Fruit fly (Drosophila melanogaster): Measurements from ENCODE around the gene CG5112.

The CG5112 gene

DNA sequence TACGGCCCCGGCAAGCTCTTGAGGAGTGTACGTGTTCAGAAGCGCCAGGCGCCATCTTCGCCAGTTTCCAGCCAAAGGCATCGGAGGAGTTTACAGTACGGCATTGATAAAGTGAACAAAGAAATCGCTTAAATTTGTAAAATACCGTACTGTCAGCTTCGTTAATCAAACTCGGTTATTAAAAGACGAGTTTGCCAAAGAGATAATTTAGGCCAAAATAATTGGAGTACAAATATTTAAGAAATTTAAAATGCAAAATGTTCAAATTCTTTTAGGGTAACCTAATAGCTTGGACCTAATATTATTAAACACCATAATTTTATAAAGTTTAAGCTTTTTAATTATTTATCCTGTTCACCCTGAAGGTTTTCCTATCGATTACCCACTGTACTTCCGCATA lies 39.4 kb upstream of the CG5112 start (continued):
- TF ChIP-seq btn (GFP tag; optimal IDR thresholded peaks at IDR 0.05) (no peak), CG31388 (GFP tag; optimal IDR thresholded peaks at IDR 0.05) (no peak), sd (tag; optimal IDR thresholded peaks at IDR 0.05) (no peak), GATAe (GFP tag; conservative IDR thresholded peaks at IDR 0.05) (no peak), CG1792 (GFP tag; optimal IDR thresholded peaks at IDR 0.05) (no peak), Aef1 (GFP tag; IDR thresholded peaks at IDR 0.05) (no peak), CG4282 (GFP tag; optimal IDR thresholded peaks at IDR 0.05) (no peak), YL-1 (GFP tag; optimal IDR thresholded peaks at IDR 0.05) (no peak), CG7928 (GFP tag; optimal IDR thresholded peaks at IDR 0.05) (no peak), pnt (GFP tag; optimal IDR thresholded peaks at IDR 0.05) (no peak), lilli (GFP tag; optimal IDR thresholded peaks at IDR 0.05) (peak; percentile 3), Optix (GFP tag; IDR thresholded peaks at IDR 0.05) (no peak), CG33557 (GFP tag; optimal IDR thresholded peaks at IDR 0.05) (no peak), bbx (GFP tag; IDR thresholded peaks at IDR 0.05; ENCODE audit: partially characterized antibody) (no peak), bcd (GFP tag; optimal IDR thresholded peaks at IDR 0.05) (no peak), CG8290 (GFP tag; optimal IDR thresholded peaks at IDR 0.05) (no peak), CG8290 (tag; optimal IDR thresholded peaks at IDR 0.05) (no peak), CG9876 (GFP tag; optimal IDR thresholded peaks at IDR 0.05) (no peak), CG17568 (GFP tag; optimal IDR thresholded peaks at IDR 0.05) (no peak), hkb (optimal IDR thresholded peaks at IDR 0.05) (no peak), hkb (GFP tag; IDR thresholded peaks at IDR 0.05) (no peak), CG4617 (GFP tag; optimal IDR thresholded peaks at IDR 0.05; ENCODE audit: borderline replicate concordance) (no peak), pzg (GFP tag; optimal IDR thresholded peaks at IDR 0.05) (no peak), prd (optimal IDR thresholded peaks at IDR 0.05) (no peak), prd (GFP tag; IDR thresholded peaks at IDR 0.05) (no peak), Oli (tag; optimal IDR thresholded peaks at IDR 0.05) (peak; percentile 17), CG4820 (GFP tag; optimal IDR thresholded peaks at IDR 0.05) (no peak), Asciz (GFP tag; optimal IDR thresholded peaks at IDR 0.05) (no peak), CG4360 (GFP tag; IDR thresholded peaks at IDR 0.05) (no peak), CG10462 (GFP tag; optimal IDR thresholded peaks at IDR 0.05) (no peak), dati (GFP tag; IDR thresholded peaks at IDR 0.05) (no peak), ATbp (GFP tag; optimal IDR thresholded peaks at IDR 0.05) (no peak), pan (optimal IDR thresholded peaks at IDR 0.05) (no peak), pan (GFP tag; optimal IDR thresholded peaks at IDR 0.05 in 1 of 2, IDR thresholded peaks at IDR 0.05 in 1 of 2) (peak in 1 of 2 experiments; percentile 14), abd-A (tag; optimal IDR thresholded peaks at IDR 0.05) (no peak), slou (GFP tag; optimal IDR thresholded peaks at IDR 0.05) (no peak), Adf1 (GFP tag; IDR thresholded peaks at IDR 0.05) (no peak), CG15269 (tag; optimal IDR thresholded peaks at IDR 0.05) (no peak), CG4328 (GFP tag; optimal IDR thresholded peaks at IDR 0.05) (no peak), CG18619 (GFP tag; optimal IDR thresholded peaks at IDR 0.05) (peak; percentile 9), croc (GFP tag; conservative IDR thresholded peaks at IDR 0.05) (no peak), CG2116 (GFP tag; optimal IDR thresholded peaks at IDR 0.05) (no peak), CG32772 (GFP tag; IDR thresholded peaks at IDR 0.05) (no peak), CG3281 (GFP tag; optimal IDR thresholded peaks at IDR 0.05) (peak; percentile 38), pros (GFP tag; optimal IDR thresholded peaks at IDR 0.05) (no peak), Fer2 (tag; optimal IDR thresholded peaks at IDR 0.05) (no peak), Trl (optimal IDR thresholded peaks at IDR 0.05) (no peak), Trl (GFP tag; optimal IDR thresholded peaks at IDR 0.05) (no peak), CG31365 (tag; optimal IDR thresholded peaks at IDR 0.05) (no peak), CG16813 (GFP tag; IDR thresholded peaks at IDR 0.05; ENCODE audit: partially characterized antibody) (no peak), CG13296 (GFP tag; optimal IDR thresholded peaks at IDR 0.05) (no peak), E2f1 (GFP tag; IDR thresholded peaks at IDR 0.05) (no peak), dpn (GFP tag; optimal IDR thresholded peaks at IDR 0.05) (no peak)
